Fruit fly (Drosophila melanogaster): ENCODE data around the gene CG12729.

CG12729 gene

DNA sequence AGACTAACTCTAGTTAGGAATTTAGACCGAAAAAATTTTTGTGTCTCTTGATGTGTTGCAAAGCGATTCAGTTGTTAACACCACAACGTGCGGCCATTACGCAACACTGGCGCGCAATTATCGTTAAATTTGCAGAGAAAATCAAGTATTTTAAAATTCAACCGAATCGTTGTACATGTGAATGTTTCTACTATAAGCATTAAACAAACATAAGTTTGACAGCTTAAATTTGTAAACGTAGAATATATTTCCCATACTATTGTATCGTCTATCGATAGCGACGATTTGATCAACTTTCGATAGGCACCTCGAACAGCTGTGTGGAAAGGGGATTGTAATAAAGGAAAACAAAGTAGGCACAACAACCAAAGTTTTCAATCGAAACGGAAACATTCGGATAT lies 34.5 kb downstream of the CG12729 start, which contains the start of the genes Usp30 and CG16721 (continued):
- TF ChIP-seq fru (optimal IDR thresholded peaks at IDR 0.05) (no peak), Med (GFP tag) (peak; percentile 93), ems (GFP tag; optimal IDR thresholded peaks at IDR 0.05) (peak; percentile 72), ranshi (GFP tag; IDR thresholded peaks at IDR 0.05) (no peak), pros (GFP tag; optimal IDR thresholded peaks at IDR 0.05) (no peak), C15 (GFP tag; IDR thresholded peaks at IDR 0.05) (no peak), ind (GFP tag; optimal IDR thresholded peaks at IDR 0.05) (peak; percentile 42), CG6765 (GFP tag; optimal IDR thresholded peaks at IDR 0.05) (peak; percentile 8), unpg (GFP tag; optimal IDR thresholded peaks at IDR 0.05) (peak; percentile 43), Fer3 (tag; optimal IDR thresholded peaks at IDR 0.05) (peak; percentile 28), gce (GFP tag; IDR thresholded peaks at IDR 0.05) (no peak), crp (GFP tag; optimal IDR thresholded peaks at IDR 0.05) (peak; percentile 42 to 88), Scr (GFP tag; IDR thresholded peaks at IDR 0.05; ENCODE audit: partially characterized antibody) (peak; percentile 72), Lhr (GFP tag; optimal IDR thresholded peaks at IDR 0.05) (no peak), Drgx (GFP tag; IDR thresholded peaks at IDR 0.05) (no peak), usp (GFP tag; optimal IDR thresholded peaks at IDR 0.05) (no peak), Sry-β (GFP tag; optimal IDR thresholded peaks at IDR 0.05) (no peak), E2f2 (GFP tag; IDR thresholded peaks at IDR 0.05) (peak; percentile 46), CG12236 (GFP tag; optimal IDR thresholded peaks at IDR 0.05) (no peak), CG10959 (GFP tag; IDR thresholded peaks at IDR 0.05) (no peak), CG9797 (GFP tag; optimal IDR thresholded peaks at IDR 0.05) (peak; percentile 22), HmgZ (tag; optimal IDR thresholded peaks at IDR 0.05) (peak; percentile 76), grau (tag; optimal IDR thresholded peaks at IDR 0.05) (peak; percentile 50), sens-2 (GFP tag; IDR thresholded peaks at IDR 0.05) (no peak), Hmx (GFP tag; optimal IDR thresholded peaks at IDR 0.05) (no peak), croc (GFP tag; conservative IDR thresholded peaks at IDR 0.05) (no peak), unc-4 (GFP tag; IDR thresholded peaks at IDR 0.05; ENCODE audit: partially characterized antibody) (peak; percentile 79), CG16863 (GFP tag; optimal IDR thresholded peaks at IDR 0.05) (peak; percentile 40), CG31441 (GFP tag; IDR thresholded peaks at IDR 0.05) (no peak; the same call in 1 of the 2 replicates), BEAF-32 (GFP tag; optimal IDR thresholded peaks at IDR 0.05) (peak; percentile 73), CG4360 (GFP tag; IDR thresholded peaks at IDR 0.05) (no peak), Atf-2 (GFP tag; optimal IDR thresholded peaks at IDR 0.05) (no peak), CG10209 (GFP tag; optimal IDR thresholded peaks at IDR 0.05) (no peak), btn (GFP tag; optimal IDR thresholded peaks at IDR 0.05) (no peak), Dfd (GFP tag; optimal IDR thresholded peaks at IDR 0.05) (no peak), MTF-1 (GFP tag; optimal IDR thresholded peaks at IDR 0.05; ENCODE audit: borderline replicate concordance) (no peak), CG7987 (GFP tag; optimal IDR thresholded peaks at IDR 0.05) (no peak), ara (GFP tag; IDR thresholded peaks at IDR 0.05) (no peak), lbe (GFP tag; optimal IDR thresholded peaks at IDR 0.05) (peak; percentile 71), CG30431 (GFP tag; optimal IDR thresholded peaks at IDR 0.05) (no peak), tup (GFP tag; optimal IDR thresholded peaks at IDR 0.05) (no peak), CG3838 (GFP tag; optimal IDR thresholded peaks at IDR 0.05) (no peak), pan (optimal IDR thresholded peaks at IDR 0.05) (no peak), pan (GFP tag; optimal IDR thresholded peaks at IDR 0.05 in 1 of 2, IDR thresholded peaks at IDR 0.05 in 1 of 2) (no peak), CG18619 (GFP tag; optimal IDR thresholded peaks at IDR 0.05) (no peak), CG3163 (GFP tag; optimal IDR thresholded peaks at IDR 0.05) (peak; percentile 35), Chrac-16 (GFP tag; optimal IDR thresholded peaks at IDR 0.05) (peak; percentile 21), zfh1 (GFP tag; IDR thresholded peaks at IDR 0.05) (peak; percentile 28; the same call in 1 of the 3 replicates), CG3407 (GFP tag; optimal IDR thresholded peaks at IDR 0.05) (no peak), Opbp (GFP tag; IDR thresholded peaks at IDR 0.05; ENCODE audit: partially characterized antibody) (peak; percentile 57; the same call in 1 of the 3 replicates), NC2β (GFP tag; optimal IDR thresholded peaks at IDR 0.05) (peak; percentile 60), NK7.1 (GFP tag; optimal IDR thresholded peaks at IDR 0.05) (no peak)
